Worm (Caenorhabditis elegans): Measurements from ENCODE around the gene lin-31.

The lin-31 gene

DNA sequence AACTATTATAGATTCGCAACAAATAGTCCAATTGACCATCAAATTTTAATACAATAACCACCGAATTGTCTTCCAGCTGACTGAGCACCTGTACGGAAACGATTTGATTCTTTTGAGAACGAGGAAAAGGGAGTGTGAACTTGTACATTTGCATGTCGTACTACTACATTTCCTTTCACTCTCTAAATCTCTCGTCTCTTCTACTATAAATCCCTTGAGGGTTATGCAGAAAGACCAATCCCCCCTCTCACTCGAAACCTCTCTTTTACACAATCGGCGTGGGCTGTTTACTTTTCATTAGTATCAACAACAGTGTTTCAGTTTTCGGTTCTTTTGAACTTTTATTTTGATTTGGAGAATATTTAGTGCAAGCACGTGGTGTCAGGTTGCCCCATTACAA, 19.8 kb downstream of the lin-31 start:
- TF ChIP-seq pax-3 (tag; optimal IDR thresholded peaks at IDR 0.05) (no peak), aly-2 (tag; optimal IDR thresholded peaks at IDR 0.05) (no peak), lin-14 (GFP tag; optimal IDR thresholded peaks at IDR 0.05) (peak; percentile 29), C34B4.2 (tag; optimal IDR thresholded peaks at IDR 0.05) (no peak), efl-1 (optimal IDR thresholded peaks at IDR 0.05) (no peak), efl-1 (GFP tag; optimal IDR thresholded peaks at IDR 0.05 in 1 of 2) (peak in 1 of 2 experiments; percentile 76)

DNA sequence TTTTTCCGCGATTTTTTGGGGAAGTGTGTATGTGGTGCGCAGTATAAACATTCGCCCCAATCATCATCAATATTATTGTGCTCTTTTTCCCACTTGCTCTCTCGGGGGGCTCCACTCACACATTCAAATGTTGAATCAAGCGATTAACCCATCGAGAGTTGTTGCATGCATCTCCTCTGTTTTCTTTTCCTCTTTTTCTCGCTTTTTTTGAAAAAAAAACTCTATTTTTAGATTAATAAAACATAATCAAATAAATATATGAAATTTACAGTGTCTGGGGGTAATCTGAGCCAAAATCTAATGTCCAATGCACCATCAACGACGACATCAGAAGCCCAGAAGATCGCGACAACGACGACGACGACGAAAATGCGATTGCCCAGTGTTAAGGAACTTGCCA, 22.3 kb downstream of the lin-31 start, which contains the start of gene ephx-1:
Gene ephx-1 (plus strand): TSS at position 301 of the 400 bp plus-strand sequence.
- TF ChIP-seq fkh-8 (tag; optimal IDR thresholded peaks at IDR 0.05) (no peak), lin-35 (GFP tag; optimal IDR thresholded peaks at IDR 0.05) (no peak), nhr-90 (tag; optimal IDR thresholded peaks at IDR 0.05; ENCODE audit: poor library complexity) (no peak)

ce11 chrII:4007972-4008371, 25.6 kb downstream of the lin-31 start:
- TF ChIP-seq nhr-84 (tag; optimal IDR thresholded peaks at IDR 0.05) (no peak), unc-130 (tag; optimal IDR thresholded peaks at IDR 0.05) (no peak), Y116A8C.19 (tag; optimal IDR thresholded peaks at IDR 0.05; ENCODE audit: borderline replicate concordance) (no peak), nhr-20 (tag; optimal IDR thresholded peaks at IDR 0.05) (no peak), fkh-8 (tag; optimal IDR thresholded peaks at IDR 0.05) (no peak), hlh-4 (tag; optimal IDR thresholded peaks at IDR 0.05) (no peak), C04F5.9 (tag; optimal IDR thresholded peaks at IDR 0.05) (no peak), ceh-90 (tag; optimal IDR thresholded peaks at IDR 0.05) (no peak)

- TF ChIP-seq nhr-20 (tag; optimal IDR thresholded peaks at IDR 0.05): peak; percentile 2
- no peak for TF ChIP-seq unc-30 (tag; optimal IDR thresholded peaks at IDR 0.05)
- peak; percentile 68 for TF ChIP-seq elt-2 (tag; optimal IDR thresholded peaks at IDR 0.05)
- TF ChIP-seq elt-3 (tag; optimal IDR thresholded peaks at IDR 0.05): peak in 1 of 6 experiments; percentile 70
Observed at ce11 chrII:4011518-4011917, 29.2 kb downstream of the lin-31 start.

ce11 chrII:4018617-4019016, 36.3 kb downstream of the lin-31 start, which contains the start of gene K07D4.6:
Gene K07D4.6, minus strand, starts transcription at chrII:4018717.
- TF ChIP-seq aha-1 (tag; optimal IDR thresholded peaks at IDR 0.05) (no peak), efl-1 (optimal IDR thresholded peaks at IDR 0.05) (no peak), efl-1 (GFP tag; optimal IDR thresholded peaks at IDR 0.05 in 1 of 2) (peak in 1 of 2 experiments; percentile 20)

- TF ChIP-seq irx-1 (tag; optimal IDR thresholded peaks at IDR 0.05): no peak
- no peak for TF ChIP-seq lir-3 (tag; optimal IDR thresholded peaks at IDR 0.05; ENCODE audit: poor library complexity)
- no peak for TF ChIP-seq lin-15B (tag; optimal IDR thresholded peaks at IDR 0.05)
- no peak for TF ChIP-seq nhr-85 (tag)
- TF ChIP-seq tbx-2 (tag; optimal IDR thresholded peaks at IDR 0.05): no peak
- TF ChIP-seq egl-13 (tag; optimal IDR thresholded peaks at IDR 0.05): no peak
- no peak for TF ChIP-seq jun-1 (tag; optimal IDR thresholded peaks at IDR 0.05)
- TF ChIP-seq tlp-1 (tag; optimal IDR thresholded peaks at IDR 0.05): no peak
- TF ChIP-seq aly-2 (tag; optimal IDR thresholded peaks at IDR 0.05): no peak
- TF ChIP-seq fkh-10 (GFP tag; optimal IDR thresholded peaks at IDR 0.05): no peak
- no peak for TF ChIP-seq ztf-11 (tag; optimal IDR thresholded peaks at IDR 0.05)
- no peak for TF ChIP-seq lsy-2 (tag; optimal IDR thresholded peaks at IDR 0.05)
- TF ChIP-seq mef-2 (tag; optimal IDR thresholded peaks at IDR 0.05): no peak
- no peak for TF ChIP-seq ceh-63 (GFP tag; optimal IDR thresholded peaks at IDR 0.05)
- TF ChIP-seq egl-27 (tag; optimal IDR thresholded peaks at IDR 0.05): no peak
- TF ChIP-seq skn-1 (tag; optimal IDR thresholded peaks at IDR 0.05): no peak
- no peak for TF ChIP-seq snu-23 (GFP tag; optimal IDR thresholded peaks at IDR 0.05)
- no peak for TF ChIP-seq efl-3 (GFP tag; optimal IDR thresholded peaks at IDR 0.05)
- no peak for TF ChIP-seq nhr-90 (tag; optimal IDR thresholded peaks at IDR 0.05; ENCODE audit: poor library complexity)
Observed at ce11 chrII:4025462-4025861, 43.1 kb downstream of the lin-31 start, which contains the start of gene K07D4.5. Gene K07D4.5, minus strand, starts transcription at chrII:4025562.

Measured in whole organism, L1 larva.